Worm (Caenorhabditis elegans) whole organism, L2 larva: ENCODE results near the gene mec-3.

Source experiments
- C34F6.9 ChIP-seq: fragments of 150-350 bp; optimal IDR thresholded peaks from 2 replicates; lab custom pipeline; 2014; ENCODE audit warnings: missing biosample characterization, missing genetic modification characterization
- F13H6.1 ChIP-seq: sonication (generic microtip); optimal IDR thresholded peaks from 2 replicates; lab custom pipeline; 2016; ENCODE audit warnings: missing genetic modification characterization, missing compliant biosample characterization
- R02D3.7 ChIP-seq: fragments of 150-350 bp; optimal IDR thresholded peaks from 2 replicates; lab custom pipeline; 2014; ENCODE audit warnings: missing biosample characterization, missing genetic modification characterization
- Y55F3AM.14 ChIP-seq: fragments of 200-800 bp; sonication (Bioruptor generic); optimal IDR thresholded peaks from 2 replicates; lab custom pipeline; 2018; ENCODE audit warnings: mild to moderate bottlenecking, missing genetic modification characterization, missing compliant biosample characterization
- ZK546.5 ChIP-seq: sonication (generic microtip); optimal IDR thresholded peaks from 2 replicates; lab custom pipeline; 2017; ENCODE audit warnings: missing biosample characterization, missing genetic modification characterization
- alr-1 ChIP-seq: fragments of 150-350 bp; optimal IDR thresholded peaks from 2 replicates; lab custom pipeline; 2014; ENCODE audit warnings: missing biosample characterization, missing genetic modification characterization
- aly-2 ChIP-seq: fragments of 150-350 bp; optimal IDR thresholded peaks from 2 replicates; lab custom pipeline; 2014; ENCODE audit warnings: missing biosample characterization, missing genetic modification characterization
- ama-1 ChIP-seq: fragments of 150-350 bp; optimal IDR thresholded peaks from 2 replicates; lab custom pipeline; 2018; ENCODE audit warnings: inconsistent platforms
- blmp-1 ChIP-seq: sonication (generic microtip); optimal IDR thresholded peaks from 2 replicates; lab custom pipeline; 2017; ENCODE audit warnings: missing genetic modification characterization, mild to moderate bottlenecking, missing compliant biosample characterization, antibody characterized with exemption, moderate library complexity; ENCODE audit not compliant: insufficient read depth
- ceh-16 ChIP-seq: fragments of 150-350 bp; optimal IDR thresholded peaks from 2 replicates; lab custom pipeline; 2014; ENCODE audit warnings: missing biosample characterization, missing genetic modification characterization
- ceh-82 ChIP-seq: fragments of 150-350 bp; optimal IDR thresholded peaks from 2 replicates; lab custom pipeline; 2014; ENCODE audit warnings: missing biosample characterization, missing genetic modification characterization
- crh-2 ChIP-seq: sonication (generic microtip); optimal IDR thresholded peaks from 2 replicates; lab custom pipeline; 2017; ENCODE audit warnings: missing biosample characterization, missing genetic modification characterization
- dmd-4 ChIP-seq: sonication (generic microtip); optimal IDR thresholded peaks from 2 replicates; lab custom pipeline; 2017; ENCODE audit warnings: missing biosample characterization, missing genetic modification characterization
- egl-27 ChIP-seq: sonication (generic microtip); optimal IDR thresholded peaks from 3 replicates; lab custom pipeline; 2017; ENCODE audit warnings: missing biosample characterization, missing genetic modification reagents, missing genetic modification characterization
- elt-1 ChIP-seq: fragments of 150-350 bp; optimal IDR thresholded peaks from 2 replicates; lab custom pipeline; 2014; ENCODE audit warnings: missing biosample characterization, missing genetic modification characterization
- elt-3 ChIP-seq: sonication (generic microtip); optimal IDR thresholded peaks from 2 replicates; lab custom pipeline; 2017; ENCODE audit warnings: missing biosample characterization, missing genetic modification characterization
- fos-1 ChIP-seq: fragments of 150-350 bp; optimal IDR thresholded peaks from 2 replicates; lab custom pipeline; 2014; ENCODE audit warnings: missing biosample characterization, missing genetic modification characterization
- gmeb-1 ChIP-seq: fragments of 150-350 bp; optimal IDR thresholded peaks from 2 replicates; lab custom pipeline; 2014; ENCODE audit warnings: missing biosample characterization, missing genetic modification characterization
- lin-11 ChIP-seq: fragments of 150-350 bp; sonication (generic microtip); optimal IDR thresholded peaks from 2 replicates; lab custom pipeline; 2014; ENCODE audit warnings: missing biosample characterization, missing genetic modification characterization, inconsistent platforms, mixed read lengths
- lin-13 ChIP-seq: fragments of 150-350 bp; optimal IDR thresholded peaks from 2 replicates; lab custom pipeline; 2014; ENCODE audit warnings: missing biosample characterization, missing genetic modification reagents, missing genetic modification characterization
- lin-39 ChIP-seq: fragments of 150-350 bp; optimal IDR thresholded peaks from 2 replicates; lab custom pipeline; 2014; ENCODE audit warnings: missing biosample characterization, missing genetic modification reagents, missing genetic modification characterization
- lsy-2 ChIP-seq, 2 experiments: fragments of 150-350 bp in 1 of 2; sonication (generic microtip) in 1 of 2; optimal IDR thresholded peaks; 2 replicates each; lab custom pipeline; 2014 to 2017; ENCODE audit warnings: missing biosample characterization in 2 of 2, missing genetic modification characterization in 2 of 2
- mab-5 ChIP-seq: fragments of 150-350 bp; optimal IDR thresholded peaks from 2 replicates; lab custom pipeline; 2014; ENCODE audit warnings: missing biosample characterization, missing genetic modification characterization
- mbf-1 ChIP-seq: sonication (generic microtip); optimal IDR thresholded peaks from 2 replicates; lab custom pipeline; 2017; ENCODE audit warnings: missing biosample characterization, missing genetic modification characterization
- mdl-1 ChIP-seq, 2 experiments: fragments of 150-350 bp in 1 of 2; sonication (generic microtip) in 1 of 2; optimal IDR thresholded peaks; 2 replicates each; lab custom pipeline; 2017; ENCODE audit warnings: missing biosample characterization in 2 of 2, missing genetic modification characterization in 2 of 2
- nhr-10 ChIP-seq: sonication (generic microtip); optimal IDR thresholded peaks from 2 replicates; lab custom pipeline; 2017; ENCODE audit warnings: missing biosample characterization, missing genetic modification characterization
- nhr-11 ChIP-seq: fragments of 150-350 bp; optimal IDR thresholded peaks from 2 replicates; lab custom pipeline; 2014; ENCODE audit warnings: missing biosample characterization, missing genetic modification characterization
- nhr-12 ChIP-seq: fragments of 150-350 bp; optimal IDR thresholded peaks from 2 replicates; lab custom pipeline; 2014; ENCODE audit warnings: missing biosample characterization, missing genetic modification characterization
- nhr-129 ChIP-seq: fragments of 150-350 bp; optimal IDR thresholded peaks from 2 replicates; lab custom pipeline; 2014; ENCODE audit warnings: missing biosample characterization, missing genetic modification characterization
- nhr-21 ChIP-seq: fragments of 150-350 bp; optimal IDR thresholded peaks from 2 replicates; lab custom pipeline; 2014; ENCODE audit warnings: missing biosample characterization, missing genetic modification characterization
- nhr-23 ChIP-seq: fragments of 150-350 bp; optimal IDR thresholded peaks from 2 replicates; lab custom pipeline; 2014; ENCODE audit warnings: missing biosample characterization, missing genetic modification reagents, missing genetic modification characterization
- nhr-237 ChIP-seq: fragments of 150-350 bp; optimal IDR thresholded peaks from 2 replicates; lab custom pipeline; 2014; ENCODE audit warnings: missing biosample characterization, missing genetic modification characterization
- nhr-25 ChIP-seq: fragments of 150-350 bp; sonication (generic microtip); optimal IDR thresholded peaks from 3 replicates; lab custom pipeline; 2014; ENCODE audit warnings: missing biosample characterization, missing genetic modification characterization
- nhr-6 ChIP-seq: fragments of 150-350 bp; optimal IDR thresholded peaks from 2 replicates; lab custom pipeline; 2014; ENCODE audit warnings: missing biosample characterization, missing genetic modification characterization
- nhr-77 ChIP-seq: fragments of 150-350 bp; optimal IDR thresholded peaks from 2 replicates; lab custom pipeline; 2014; ENCODE audit warnings: missing biosample characterization, missing genetic modification characterization
- peb-1 ChIP-seq: fragments of 150-350 bp; optimal IDR thresholded peaks from 2 replicates; lab custom pipeline; 2014; ENCODE audit warnings: missing biosample characterization, missing genetic modification characterization
- sem-4 ChIP-seq: fragments of 150-350 bp; optimal IDR thresholded peaks from 2 replicates; lab custom pipeline; 2014; ENCODE audit warnings: missing biosample characterization, missing genetic modification reagents, missing genetic modification characterization
- skn-1 ChIP-seq: sonication (generic microtip); optimal IDR thresholded peaks from 2 replicates; lab custom pipeline; 2017; ENCODE audit warnings: missing biosample characterization, missing genetic modification characterization
- sma-3 ChIP-seq: sonication (generic microtip); optimal IDR thresholded peaks from 2 replicates; lab custom pipeline; 2016; ENCODE audit warnings: missing genetic modification reagents, missing genetic modification characterization, missing compliant biosample characterization
- sma-9 ChIP-seq, 2 experiments: fragments of 150-350 bp in 1 of 2; sonication (generic microtip) in 1 of 2; optimal IDR thresholded peaks; 2 replicates each; lab custom pipeline; 2014 to 2016; ENCODE audit warnings: missing genetic modification characterization in 2 of 2, mild to moderate bottlenecking in 1 of 2, missing biosample characterization in 1 of 2, missing compliant biosample characterization in 1 of 2, missing genetic modification reagents in 1 of 2, moderate library complexity in 1 of 2
- snpc-4 ChIP-seq: fragments of 150-350 bp; optimal IDR thresholded peaks from 2 replicates; lab custom pipeline; 2014; ENCODE audit warnings: missing biosample characterization, missing genetic modification characterization
- unc-39 ChIP-seq: fragments of 150-350 bp; optimal IDR thresholded peaks from 2 replicates; lab custom pipeline; 2014; ENCODE audit warnings: missing biosample characterization, missing genetic modification characterization
- unc-55 ChIP-seq: fragments of 150-350 bp; sonication (generic microtip); optimal IDR thresholded peaks from 3 replicates; lab custom pipeline; 2014; ENCODE audit warnings: missing biosample characterization, missing genetic modification reagents, missing genetic modification characterization
- zag-1 ChIP-seq: fragments of 150-350 bp; optimal IDR thresholded peaks from 2 replicates; lab custom pipeline; 2014; ENCODE audit warnings: missing biosample characterization, missing genetic modification characterization
- ztf-1 ChIP-seq: fragments of 200-800 bp; sonication (Bioruptor generic); conservative IDR thresholded peaks from 2 replicates; pipeline ENCODE4 v1.3.6; 2022; ENCODE audit warnings: missing genetic modification characterization, missing compliant biosample characterization
- ztf-11 ChIP-seq: sonication (generic microtip); optimal IDR thresholded peaks from 2 replicates; lab custom pipeline; 2017; ENCODE audit warnings: missing biosample characterization, missing genetic modification characterization
- ztf-4 ChIP-seq: fragments of 150-350 bp; optimal IDR thresholded peaks from 2 replicates; lab custom pipeline; 2014; ENCODE audit warnings: missing biosample characterization, missing genetic modification characterization

The mec-3 gene

DNA sequence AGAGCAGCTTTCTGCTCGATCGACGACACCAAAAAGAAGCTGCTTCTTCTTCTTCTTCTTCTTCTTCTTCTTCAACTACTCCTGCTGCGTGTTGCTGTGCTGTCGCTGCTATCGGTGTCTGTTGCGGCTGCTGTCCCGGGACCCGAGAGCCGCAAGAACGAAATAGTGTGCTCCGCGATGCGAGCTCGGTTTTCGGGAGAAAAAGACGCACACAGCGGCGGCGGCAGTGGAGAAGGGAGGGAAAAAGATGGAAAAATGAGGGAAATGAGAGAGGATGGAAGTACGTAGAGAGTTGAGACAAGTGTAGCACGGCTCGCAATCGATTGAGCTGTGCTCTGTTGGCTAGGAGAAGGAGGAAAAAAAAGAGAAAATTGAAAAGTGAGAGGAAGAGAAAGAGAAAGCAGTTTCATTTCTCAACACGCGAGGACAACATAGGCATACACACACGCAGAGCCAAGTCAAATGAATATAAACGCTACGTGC, 42.1 kb upstream of the mec-3 start:
- peak; percentile 55 for TF ChIP-seq crh-2 (tag; lab: Kevin White, UChicago)
- peak; percentile 26 for TF ChIP-seq fos-1 (tag; lab: Kevin White, UChicago)
- TF ChIP-seq nhr-21 (tag; lab: Kevin White, UChicago), result peak; percentile 26
- no peak for TF ChIP-seq mab-5 (tag; lab: Kevin White, UChicago)
- TF ChIP-seq F13H6.1, result peak; percentile 87
- peak in 1 of 2 experiments; percentile 69 for TF ChIP-seq lsy-2 (tag; optimal IDR thresholded peaks at IDR 0.05; lab: Kevin White, UChicago)
- peak; percentile 47 for TF ChIP-seq lin-13 (GFP tag; lab: Kevin White, UChicago)
- TF ChIP-seq ztf-4, result peak; percentile 26
- no peak for TF ChIP-seq ZK546.5 (tag; lab: Kevin White, UChicago)
- TF ChIP-seq zag-1, result peak; percentile 88
- TF ChIP-seq Y55F3AM.14 (GFP tag; lab: Kevin White, UChicago), result peak; percentile 70
- peak in 1 of 2 experiments; percentile 35 for TF ChIP-seq mdl-1 (tag; optimal IDR thresholded peaks at IDR 0.05; lab: Kevin White, UChicago)
- TF ChIP-seq snpc-4, result no peak
- peak; percentile 80 for TF ChIP-seq nhr-129 (tag; lab: Kevin White, UChicago)
- TF ChIP-seq unc-55 (GFP tag; lab: Kevin White, UChicago), result peak; percentile 88
- no peak for TF ChIP-seq elt-3 (tag; lab: Kevin White, UChicago)
- TF ChIP-seq egl-27 (tag; lab: Kevin White, UChicago), result peak; percentile 23
- TF ChIP-seq nhr-25 (tag; lab: Kevin White, UChicago), result no peak
- no peak for TF ChIP-seq lin-39 (tag; lab: Kevin White, UChicago)
- TF ChIP-seq sma-9 (GFP tag; optimal IDR thresholded peaks at IDR 0.05; lab: Kevin White, UChicago), result peak; percentile 56
- no peak for TF ChIP-seq sma-9 (tag; optimal IDR thresholded peaks at IDR 0.05; lab: Kevin White, UChicago)
- peak; percentile 4 for TF ChIP-seq sma-3 (GFP tag; lab: Kevin White, UChicago)
- TF ChIP-seq ceh-82 (tag; lab: Kevin White, UChicago), result peak; percentile 50
- TF ChIP-seq ztf-11 (tag; lab: Kevin White, UChicago), result no peak
- peak; percentile 79 for TF ChIP-seq C34F6.9
- no peak for TF ChIP-seq dmd-4 (tag; lab: Kevin White, UChicago)
- peak; percentile 37 for TF ChIP-seq lin-11 (tag; lab: Kevin White, UChicago)
- TF ChIP-seq, all 48 proteins: peak for 18

DNA sequence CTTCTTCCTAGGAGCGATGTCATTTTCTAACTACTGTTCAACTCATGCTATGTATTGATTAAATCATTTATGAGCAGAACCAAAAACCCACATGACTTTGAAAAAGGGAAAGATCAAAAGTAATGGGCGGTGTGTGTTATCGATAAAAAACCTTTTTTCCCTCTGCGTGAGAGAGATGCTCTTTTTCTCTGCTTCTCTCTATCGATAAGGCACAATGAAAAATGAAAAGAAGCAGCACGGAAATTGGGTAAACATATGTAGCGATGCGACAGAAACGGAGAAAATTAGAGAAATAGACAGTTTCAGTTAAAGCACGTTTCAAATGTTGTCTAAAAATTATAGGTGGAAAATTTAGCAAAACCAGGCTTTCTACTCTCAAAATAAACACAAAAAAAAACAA, 40.7 kb upstream of the mec-3 start:
- TF ChIP-seq skn-1 (tag; lab: Kevin White, UChicago), result no peak
- TF ChIP-seq nhr-77 (tag; lab: Kevin White, UChicago), result no peak
- no peak for TF ChIP-seq peb-1 (tag; lab: Kevin White, UChicago)
- TF ChIP-seq ceh-82 (tag; lab: Kevin White, UChicago), result no peak
- no peak for TF ChIP-seq nhr-12
- no peak for TF ChIP-seq nhr-25 (tag; lab: Kevin White, UChicago)
- TF ChIP-seq sem-4, result no peak
- no peak for TF ChIP-seq nhr-23 (tag; lab: Kevin White, UChicago)
- no peak for TF ChIP-seq dmd-4 (tag; lab: Kevin White, UChicago)
- TF ChIP-seq Y55F3AM.14 (GFP tag; lab: Kevin White, UChicago), result no peak
- TF ChIP-seq lin-11 (tag; lab: Kevin White, UChicago), result no peak
- peak; percentile 38 for TF ChIP-seq ama-1 (lab: Kevin White, UChicago)
- TF ChIP-seq nhr-237 (tag; lab: Kevin White, UChicago), result no peak
- no peak for TF ChIP-seq nhr-10 (tag; lab: Kevin White, UChicago)
- TF ChIP-seq nhr-21 (tag; lab: Kevin White, UChicago), result no peak
- peak in 1 of 2 experiments; percentile 50 for TF ChIP-seq lsy-2 (tag; optimal IDR thresholded peaks at IDR 0.05; lab: Kevin White, UChicago)
- TF ChIP-seq lin-13 (GFP tag; lab: Kevin White, UChicago), result no peak
- no peak for TF ChIP-seq ZK546.5 (tag; lab: Kevin White, UChicago)
- TF ChIP-seq fos-1 (tag; lab: Kevin White, UChicago), result peak; percentile 85
- peak; percentile 72 for TF ChIP-seq C34F6.9
- peak; percentile 79 for TF ChIP-seq nhr-129 (tag; lab: Kevin White, UChicago)
- TF ChIP-seq unc-39, result no peak
- TF ChIP-seq snpc-4, result no peak
- TF ChIP-seq elt-1 (tag; lab: Kevin White, UChicago), result no peak
- TF ChIP-seq nhr-6, result no peak
- TF ChIP-seq sma-9 (GFP tag; optimal IDR thresholded peaks at IDR 0.05; lab: Kevin White, UChicago), result peak; percentile 77
- TF ChIP-seq sma-9 (tag; optimal IDR thresholded peaks at IDR 0.05; lab: Kevin White, UChicago), result no peak
- no peak for TF ChIP-seq alr-1 (tag; lab: Kevin White, UChicago)
- no peak for TF ChIP-seq mab-5 (tag; lab: Kevin White, UChicago)
- TF ChIP-seq F13H6.1, result peak; percentile 71
- no peak for TF ChIP-seq R02D3.7 (tag; lab: Kevin White, UChicago)
- no peak for TF ChIP-seq egl-27 (tag; lab: Kevin White, UChicago)
- TF ChIP-seq elt-3 (tag; lab: Kevin White, UChicago), result no peak
- TF ChIP-seq mdl-1 (tag; optimal IDR thresholded peaks at IDR 0.05; lab: Kevin White, UChicago), result peak in 1 of 2 experiments; percentile 15
- no peak for TF ChIP-seq aly-2 (tag; lab: Kevin White, UChicago)
- no peak for TF ChIP-seq ztf-1 (GFP tag; lab: Robert Waterston, UW)
- no peak for TF ChIP-seq nhr-11 (tag; lab: Kevin White, UChicago)
- TF ChIP-seq crh-2 (tag; lab: Kevin White, UChicago), result peak; percentile 82
- TF ChIP-seq blmp-1 (tag; lab: Kevin White, UChicago), result no peak
- peak; percentile 38 for TF ChIP-seq ztf-4
- TF ChIP-seq ztf-11 (tag; lab: Kevin White, UChicago), result no peak
- TF ChIP-seq unc-55 (GFP tag; lab: Kevin White, UChicago), result peak; percentile 36
- TF ChIP-seq mbf-1 (tag; lab: Kevin White, UChicago), result no peak
- no peak for TF ChIP-seq zag-1
- TF ChIP-seq ceh-16, result no peak
- no peak for TF ChIP-seq lin-39 (tag; lab: Kevin White, UChicago)
- TF ChIP-seq sma-3 (GFP tag; lab: Kevin White, UChicago), result peak; percentile 19
- TF ChIP-seq gmeb-1 (tag; lab: Kevin White, UChicago), result peak; percentile 53
